Fruit fly (Drosophila melanogaster) whole organism, wandering third instar larva: ENCODE data around the gene Cdep.

ENCODE experiments used
- Abd-B ChIP-seq: fragments of >200 bp; optimal IDR thresholded peaks from 2 replicates; lab custom pipeline; 2017; ENCODE audit warnings: missing biosample characterization, missing genetic modification characterization
- CG32264 ChIP-seq: fragments of 200-800 bp; sonication (Bioruptor generic); optimal IDR thresholded peaks from 2 replicates; lab custom pipeline; 2016; ENCODE audit warnings: missing biosample characterization, missing genetic modification characterization
- CrebA ChIP-seq: fragments of 200-800 bp; sonication (Bioruptor generic); optimal IDR thresholded peaks from 2 replicates; lab custom pipeline; 2016; ENCODE audit warnings: missing biosample characterization, mild to moderate bottlenecking, missing genetic modification characterization, borderline replicate concordance
- Dif ChIP-seq: fragments of 200-275, 200-300 bp; sonication (Bioruptor generic); optimal IDR thresholded peaks from 2 replicates; lab custom pipeline; 2018; ENCODE audit warnings: missing biosample characterization, missing genetic modification characterization; ENCODE audit not compliant: partially characterized antibody
- GATAd ChIP-seq: sonication (Bioruptor generic); optimal IDR thresholded peaks from 2 replicates; lab custom pipeline; 2016; ENCODE audit warnings: missing biosample characterization, missing genetic modification characterization
- Hr78 ChIP-seq: fragments of >200 bp; optimal IDR thresholded peaks from 2 replicates; lab custom pipeline; 2017; ENCODE audit warnings: missing biosample characterization, missing genetic modification characterization
- Hr83 ChIP-seq: fragments of 200-300 bp; sonication (Bioruptor generic); optimal IDR thresholded peaks from 2 replicates; lab custom pipeline; 2016; ENCODE audit warnings: missing biosample characterization, mild to moderate bottlenecking, missing genetic modification characterization, moderate library complexity; ENCODE audit not compliant: poor library complexity, severe bottlenecking
- Jra ChIP-seq: sonication (Bioruptor generic); optimal IDR thresholded peaks from 2 replicates; lab custom pipeline; 2016; ENCODE audit warnings: missing biosample characterization, missing genetic modification characterization
- Mio ChIP-seq: sonication (Bioruptor generic); optimal IDR thresholded peaks from 2 replicates; lab custom pipeline; 2016; ENCODE audit warnings: missing biosample characterization, missing genetic modification characterization
- N ChIP-seq: fragments of >200 bp; optimal IDR thresholded peaks from 2 replicates; lab custom pipeline; 2018; ENCODE audit warnings: missing biosample characterization, missing external identifiers, missing genetic modification characterization
- OdsH ChIP-seq: fragments of 200-800 bp; sonication (Bioruptor generic); optimal IDR thresholded peaks from 2 replicates; lab custom pipeline; 2016; ENCODE audit warnings: missing biosample characterization, mild to moderate bottlenecking, missing genetic modification characterization
- Rel ChIP-seq, 2 experiments: fragments of 200-800 bp; sonication (Bioruptor generic) in 1 of 2; optimal IDR thresholded peaks; 2 replicates in 1 of 2; 3 replicates in 1 of 2; lab custom pipeline; 2016 to 2019; ENCODE audit warnings: mild to moderate bottlenecking in 2 of 2, missing biosample characterization in 2 of 2, missing genetic modification characterization in 2 of 2, moderate library complexity in 1 of 2
- Sp1 ChIP-seq: fragments of 200-800 bp; sonication (Bioruptor generic); optimal IDR thresholded peaks from 3 replicates; lab custom pipeline; 2019; ENCODE audit warnings: missing biosample characterization, mild to moderate bottlenecking, missing genetic modification characterization, moderate library complexity
- Vsx2 ChIP-seq: fragments of 200-300, 225-300 bp; sonication (Bioruptor generic); optimal IDR thresholded peaks from 2 replicates; lab custom pipeline; 2018; ENCODE audit warnings: missing biosample characterization, missing genetic modification characterization; ENCODE audit not compliant: partially characterized antibody
- br ChIP-seq: fragments of 200-800 bp; sonication (Bioruptor generic); optimal IDR thresholded peaks from 2 replicates; lab custom pipeline; 2016; ENCODE audit warnings: missing biosample characterization, missing genetic modification characterization
- dl ChIP-seq, 2 experiments: fragments of 175-275, 200-275 bp in 1 of 2; fragments of 200-275 bp in 1 of 2; sonication (Bioruptor generic); optimal IDR thresholded peaks; lab custom pipeline; 2018; ENCODE audit warnings: mild to moderate bottlenecking in 2 of 2, missing biosample characterization in 2 of 2, missing genetic modification characterization in 2 of 2, moderate library complexity in 2 of 2; ENCODE audit not compliant: partially characterized antibody in 2 of 2, insufficient read depth in 1 of 2
- dsf ChIP-seq: sonication (Bioruptor generic); optimal IDR thresholded peaks from 2 replicates; lab custom pipeline; 2016; ENCODE audit warnings: missing biosample characterization, missing genetic modification characterization, borderline replicate concordance
- foxo ChIP-seq, 2 experiments: fragments of 200-800 bp; sonication (Bioruptor generic); optimal IDR thresholded peaks; 2 replicates in 1 of 2; 3 replicates in 1 of 2; lab custom pipeline; 2016 to 2017; ENCODE audit warnings: missing biosample characterization in 2 of 2, missing genetic modification characterization in 2 of 2
- fru ChIP-seq: fragments of 200-800 bp; sonication (Bioruptor generic); optimal IDR thresholded peaks from 3 replicates; lab custom pipeline; 2016; ENCODE audit warnings: missing biosample characterization, mild to moderate bottlenecking, missing genetic modification characterization
- h ChIP-seq: fragments of 200-800 bp; sonication (Bioruptor generic); optimal IDR thresholded peaks from 3 replicates; lab custom pipeline; 2016; ENCODE audit warnings: missing biosample characterization, mild to moderate bottlenecking, missing genetic modification characterization
- jim ChIP-seq: fragments of 175-275, 200-325 bp; sonication (Bioruptor generic); optimal IDR thresholded peaks from 2 replicates; lab custom pipeline; 2016; ENCODE audit warnings: missing biosample characterization, mild to moderate bottlenecking, missing genetic modification characterization
- pan ChIP-seq: fragments of >200 bp; optimal IDR thresholded peaks from 2 replicates; lab custom pipeline; 2017
- rgr ChIP-seq: fragments of 200-800 bp; sonication (Bioruptor generic); optimal IDR thresholded peaks from 3 replicates; lab custom pipeline; 2016; ENCODE audit warnings: missing biosample characterization, mild to moderate bottlenecking, missing genetic modification characterization
- sage ChIP-seq: fragments of 200-800 bp; sonication (Bioruptor generic); optimal IDR thresholded peaks from 2 replicates; lab custom pipeline; 2016; ENCODE audit warnings: missing biosample characterization, mild to moderate bottlenecking, missing genetic modification characterization
- sv ChIP-seq: fragments of 200-800 bp; sonication (Bioruptor generic); optimal IDR thresholded peaks from 3 replicates; lab custom pipeline; 2016; ENCODE audit warnings: missing biosample characterization, missing genetic modification characterization
- woc ChIP-seq: sonication (Bioruptor generic); optimal IDR thresholded peaks from 2 replicates; lab custom pipeline; 2016; ENCODE audit warnings: missing biosample characterization, mild to moderate bottlenecking, missing genetic modification characterization

The Cdep gene

DNA sequence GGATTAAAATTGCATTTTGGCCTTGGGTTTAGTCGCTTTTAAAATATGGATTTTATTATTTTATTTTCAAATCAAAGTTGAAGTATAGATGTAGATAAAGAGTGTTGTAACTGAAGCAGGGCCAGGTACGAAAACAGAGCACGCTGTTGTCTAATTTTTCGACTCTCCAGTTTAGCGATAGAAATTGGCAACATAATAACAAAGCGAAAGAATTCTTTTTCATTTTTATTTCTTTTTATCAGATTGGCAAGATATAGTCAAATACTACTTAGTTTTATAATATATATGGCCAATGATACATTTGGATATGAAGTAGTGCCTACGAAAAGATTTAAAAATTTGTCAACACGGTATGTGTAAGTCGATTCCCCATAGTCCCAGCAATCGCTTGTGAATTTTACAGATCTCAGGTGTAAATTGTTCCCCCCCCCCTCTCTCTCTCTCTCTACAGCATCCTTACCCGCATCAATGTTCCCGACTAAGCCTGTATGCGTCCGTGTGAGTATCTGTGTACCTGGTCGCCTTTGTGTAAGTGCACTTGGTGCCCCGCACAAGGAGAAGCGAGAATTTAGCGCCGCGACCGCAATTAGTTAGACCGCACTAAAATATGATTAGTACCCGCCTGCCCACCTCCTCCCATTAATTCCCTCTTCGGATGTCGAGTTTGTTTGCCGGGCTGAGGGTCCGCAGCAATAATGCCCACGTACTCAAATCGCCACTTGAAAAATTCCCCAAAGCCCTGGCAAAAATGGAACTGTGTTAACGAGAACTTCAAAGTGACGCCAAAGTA lies 65.7 kb downstream of the Cdep start:
- TF ChIP-seq woc: no peak
- TF ChIP-seq pan: peak; percentile 43
- TF ChIP-seq, all 38 proteins: peak for 1

DNA sequence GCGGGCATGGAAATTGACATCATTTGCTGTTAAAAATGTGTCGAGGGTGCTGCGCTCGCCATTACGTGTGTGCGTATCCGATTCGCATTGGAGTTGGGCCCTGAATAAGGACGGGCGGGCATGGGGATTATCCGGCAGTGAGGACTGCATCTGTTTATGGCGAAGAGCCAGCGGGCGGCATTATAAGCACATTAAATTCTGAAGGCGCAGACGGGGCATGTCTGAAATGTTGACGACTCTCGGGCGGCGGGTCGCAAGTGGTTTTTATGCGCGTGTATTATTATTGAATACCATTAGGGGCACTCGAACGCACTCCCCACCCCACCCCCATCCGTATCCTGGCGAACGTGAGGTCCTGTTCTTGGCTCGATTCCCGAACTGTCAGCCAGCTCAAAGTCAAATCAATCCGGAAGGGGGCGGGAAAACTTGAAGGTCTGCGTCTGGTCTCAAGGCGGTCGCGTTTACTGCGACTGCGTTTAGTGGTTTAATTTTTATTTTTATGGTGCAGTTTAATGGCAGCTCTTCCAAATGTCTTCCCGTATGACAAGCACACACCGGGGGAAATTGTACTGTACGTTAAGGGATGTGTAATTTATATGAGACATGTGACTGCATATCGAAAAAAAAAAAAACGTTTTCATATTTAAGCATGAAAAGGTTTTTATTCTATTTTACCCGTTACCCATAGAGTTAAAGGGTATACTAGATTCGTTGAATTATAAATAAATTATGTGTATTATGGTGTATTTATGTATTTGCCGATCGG lies 68.1 kb downstream of the Cdep start:
- TF ChIP-seq OdsH (GFP tag; lab: Kevin White, UChicago) (peak; percentile 5), dsf (no peak)

DNA sequence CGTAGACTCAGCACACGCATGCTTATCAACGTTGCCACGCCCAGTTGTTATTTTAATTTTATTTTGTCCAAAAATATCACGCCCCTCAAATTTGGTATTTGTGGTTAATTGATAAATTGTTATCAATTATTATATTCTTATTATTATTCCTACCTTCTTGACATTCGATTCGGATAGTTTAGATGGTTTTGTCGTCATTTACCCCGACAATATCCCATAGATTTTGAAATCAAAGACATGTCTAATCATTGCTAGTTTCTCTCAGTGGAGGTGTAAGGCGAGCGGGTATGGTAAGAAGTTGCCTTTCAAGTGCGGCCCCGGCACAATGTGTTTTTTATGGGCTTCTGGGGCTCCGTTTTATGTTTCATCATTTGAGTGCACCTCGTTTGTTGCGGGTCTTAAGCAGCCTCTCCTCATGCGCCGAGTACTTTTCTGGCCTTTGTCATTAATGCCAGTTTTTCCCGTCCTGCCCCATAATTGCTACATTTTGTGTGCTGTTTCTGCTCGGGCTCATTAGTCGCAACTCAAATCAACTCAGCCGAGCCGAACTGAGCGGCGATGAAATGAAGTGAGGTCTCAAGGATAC lies 68.9 kb downstream of the Cdep start:
- TF ChIP-seq Rel (GFP tag; optimal IDR thresholded peaks at IDR 0.05; lab: Kevin White, UChicago) (no peak), Rel (tag; optimal IDR thresholded peaks at IDR 0.05; lab: Kevin White, UChicago) (no peak), woc (no peak), fru (GFP tag; lab: Kevin White, UChicago) (peak; percentile 24), foxo (GFP tag; optimal IDR thresholded peaks at IDR 0.05; lab: Kevin White, UChicago) (peak in 1 of 2 experiments; percentile 26), sv (no peak), br (GFP tag; lab: Kevin White, UChicago) (no peak), dsf (no peak)
- TF ChIP-seq, all 38 proteins: peak for 2

DNA sequence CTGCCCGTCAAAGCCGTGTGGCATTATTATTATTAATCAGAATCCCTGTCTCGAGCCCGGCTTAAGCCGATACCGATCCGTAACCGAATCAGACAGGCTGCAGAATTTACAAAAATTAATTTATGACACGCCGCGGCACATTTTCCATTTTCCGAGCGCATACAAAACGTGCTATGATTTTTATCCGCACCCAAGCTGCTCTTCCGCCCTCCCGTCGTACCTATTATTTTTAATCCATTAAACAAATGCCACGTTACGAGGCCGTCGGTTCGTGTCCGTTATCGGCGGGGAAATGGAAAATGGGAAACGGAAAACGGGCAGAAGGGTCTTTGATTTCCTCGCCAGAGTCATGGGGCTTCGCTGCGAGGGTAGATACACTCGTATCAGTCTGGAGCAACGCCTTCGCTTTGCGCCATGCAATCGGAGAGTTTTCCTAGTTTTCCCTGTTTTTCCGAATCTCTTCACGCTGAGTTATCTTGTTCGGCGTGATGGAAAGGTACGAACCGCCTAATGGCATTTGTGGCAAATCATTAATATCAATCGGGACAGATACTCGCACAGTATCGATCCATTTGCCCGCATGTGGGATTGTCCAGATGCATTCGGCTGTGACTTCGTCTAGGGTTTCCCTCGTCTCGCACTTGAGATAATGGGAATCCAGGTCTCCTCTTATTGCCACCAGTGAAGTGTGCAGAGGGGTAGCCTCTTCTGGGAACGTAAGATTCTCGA lies 69.9 kb downstream of the Cdep start:
- TF ChIP-seq dl (GFP tag; optimal IDR thresholded peaks at IDR 0.05; lab: Kevin White, UChicago; ENCODE audit: insufficient read depth in 1 of 2, partially characterized antibody in 2 of 2) (no peak), Abd-B (GFP tag; lab: Kevin White, UChicago) (no peak), sage (no peak), N (GFP tag; lab: Kevin White, UChicago) (no peak), GATAd (GFP tag; lab: Kevin White, UChicago) (no peak), CG32264 (GFP tag; lab: Kevin White, UChicago) (no peak)

DNA sequence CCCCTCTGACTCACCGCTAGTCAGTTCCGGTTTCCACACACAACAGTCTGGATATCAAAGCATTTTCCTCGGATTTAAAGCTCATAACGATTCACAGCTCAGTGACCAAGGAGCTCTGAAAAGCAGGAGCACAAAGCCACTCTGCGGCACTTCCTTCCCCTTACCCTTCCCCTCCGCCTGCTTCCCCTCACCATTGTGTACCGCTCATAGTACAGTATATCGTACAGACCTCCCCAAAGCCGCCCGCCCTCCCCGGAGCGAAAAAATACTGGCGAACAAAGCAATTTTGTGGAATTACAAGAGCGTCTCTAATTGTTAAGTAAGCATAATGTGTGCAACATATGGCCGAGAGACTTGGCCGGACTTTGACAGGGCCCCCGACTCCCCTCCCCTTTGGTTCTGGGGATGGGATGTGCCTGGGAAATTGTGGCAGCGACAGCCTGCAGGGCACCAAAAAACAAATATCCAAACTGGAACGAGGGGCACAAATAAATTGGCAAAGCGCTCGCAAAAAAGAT lies 70.8 kb downstream of the Cdep start:
- TF ChIP-seq Dif (no peak), CrebA (GFP tag; lab: Kevin White, UChicago) (no peak), Sp1 (GFP tag; lab: Kevin White, UChicago) (no peak), Hr78 (GFP tag; lab: Kevin White, UChicago) (no peak), Jra (no peak), h (GFP tag; lab: Kevin White, UChicago) (no peak), Hr83 (no peak), Mio (GFP tag; lab: Kevin White, UChicago) (no peak), Vsx2 (GFP tag; lab: Kevin White, UChicago) (no peak), jim (GFP tag; lab: Kevin White, UChicago) (no peak), GATAd (GFP tag; lab: Kevin White, UChicago) (no peak), sv (no peak), woc (no peak), rgr (GFP tag; lab: Kevin White, UChicago) (no peak), CG32264 (GFP tag; lab: Kevin White, UChicago) (no peak), dl (GFP tag; optimal IDR thresholded peaks at IDR 0.05; lab: Kevin White, UChicago; ENCODE audit: insufficient read depth in 1 of 2, partially characterized antibody in 2 of 2) (no peak)
